Fruit fly (Drosophila melanogaster): ENCODE results near the gene CG14053.

Gene CG14053

DNA sequence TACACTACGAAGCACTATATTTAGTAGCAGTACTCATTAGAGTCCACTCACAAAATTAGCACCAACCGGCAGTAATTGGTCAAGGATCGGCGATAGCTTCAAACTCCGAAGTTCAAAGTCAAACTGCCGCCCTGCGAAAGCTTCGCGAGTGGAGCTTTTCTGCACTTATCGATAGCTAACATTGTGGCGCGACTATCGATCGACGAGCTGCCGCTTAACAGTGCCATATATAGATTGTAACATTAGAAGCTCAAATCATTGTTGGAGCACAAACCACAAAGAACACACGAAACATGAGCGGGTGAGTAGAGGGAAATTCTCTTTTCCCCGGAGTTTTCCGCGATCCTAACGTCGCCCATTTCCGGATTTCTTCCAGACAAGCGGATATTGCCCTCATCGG, 48.6 kb downstream of the CG14053 start, which contains the start of gene Pgd (continued):
- no peak for TF ChIP-seq CG11504 (tag; optimal IDR thresholded peaks at IDR 0.05)
- peak; percentile 79 for TF ChIP-seq CG13287 (GFP tag; IDR thresholded peaks at IDR 0.05; ENCODE audit: partially characterized antibody)
- peak; percentile 73 for TF ChIP-seq Myb (GFP tag; optimal IDR thresholded peaks at IDR 0.05)
- no peak for TF ChIP-seq Taf1 (GFP tag; IDR thresholded peaks at IDR 0.05)
- TF ChIP-seq CG9437 (GFP tag; optimal IDR thresholded peaks at IDR 0.05) = no peak
- peak; percentile 70; the same call in 1 of the 4 replicates for TF ChIP-seq chinmo (GFP tag; IDR thresholded peaks at IDR 0.05; ENCODE audit: partially characterized antibody)
- TF ChIP-seq bowl (GFP tag; IDR thresholded peaks at IDR 0.05) = no peak
- TF ChIP-seq CG8765 (GFP tag; IDR thresholded peaks at IDR 0.05) = no peak
- TF ChIP-seq CG16813 (GFP tag; IDR thresholded peaks at IDR 0.05; ENCODE audit: partially characterized antibody) = peak; percentile 47; the same call in 1 of the 3 replicates
- peak; percentile 3 for TF ChIP-seq mirr (GFP tag; optimal IDR thresholded peaks at IDR 0.05)
- TF ChIP-seq CG9876 (GFP tag; optimal IDR thresholded peaks at IDR 0.05) = no peak
- peak; percentile 39 for TF ChIP-seq CG15514 (GFP tag; optimal IDR thresholded peaks at IDR 0.05)
- TF ChIP-seq ATbp (GFP tag; optimal IDR thresholded peaks at IDR 0.05) = no peak
- TF ChIP-seq CG17568 (GFP tag; optimal IDR thresholded peaks at IDR 0.05) = no peak
- TF ChIP-seq Doc3 (GFP tag; IDR thresholded peaks at IDR 0.05; ENCODE audit: partially characterized antibody) = peak; percentile 58; the same call in 2 of the 3 replicates
- no peak for TF ChIP-seq Ada2b (GFP tag; IDR thresholded peaks at IDR 0.05)
- no peak for TF ChIP-seq lola (GFP tag; optimal IDR thresholded peaks at IDR 0.05)
- 0 out of 3 replicates have a peak, but pooled peaks have one; percentile 12 for TF ChIP-seq CG14860 (GFP tag; IDR thresholded peaks at IDR 0.05; ENCODE audit: partially characterized antibody)
- TF ChIP-seq BEAF-32 (GFP tag; optimal IDR thresholded peaks at IDR 0.05) = peak; percentile 71
- no peak for TF ChIP-seq pan (optimal IDR thresholded peaks at IDR 0.05)
- peak in 1 of 2 experiments; percentile 29 for TF ChIP-seq pan (GFP tag; optimal IDR thresholded peaks at IDR 0.05 in 1 of 2, IDR thresholded peaks at IDR 0.05 in 1 of 2)
- TF ChIP-seq ewg (GFP tag; optimal IDR thresholded peaks at IDR 0.05) = no peak

DNA sequence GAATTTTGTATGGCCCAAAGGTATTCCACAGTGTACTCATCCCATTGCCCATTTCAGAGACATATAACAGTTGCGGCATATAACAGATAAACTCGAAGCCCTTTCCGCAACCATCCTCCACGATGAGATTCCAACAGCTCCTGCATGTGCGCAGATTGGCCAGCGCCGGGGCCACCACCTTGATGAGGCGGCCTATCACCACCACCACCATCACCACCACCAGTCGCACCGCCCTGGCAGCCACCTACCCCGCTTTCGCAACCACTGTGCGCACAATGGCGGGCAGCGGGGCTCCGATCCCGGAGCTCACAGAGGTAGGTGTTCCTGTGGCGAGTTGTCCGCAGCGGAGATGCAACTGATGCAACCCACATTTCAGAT, 50.8 kb downstream of the CG14053 start:
- TF ChIP-seq Nf-YB (GFP tag; optimal IDR thresholded peaks at IDR 0.05) = peak; percentile 94
- no peak for TF ChIP-seq bbx (GFP tag; IDR thresholded peaks at IDR 0.05; ENCODE audit: partially characterized antibody)
- no peak for TF ChIP-seq Lpt (GFP tag; optimal IDR thresholded peaks at IDR 0.05)
- TF ChIP-seq Abd-B (GFP tag; optimal IDR thresholded peaks at IDR 0.05) = no peak
- no peak for TF ChIP-seq CG6272 (GFP tag; IDR thresholded peaks at IDR 0.05)
- peak; percentile 47; the same call in 1 of the 2 replicates for TF ChIP-seq seq (GFP tag; IDR thresholded peaks at IDR 0.05)
- peak; percentile 94 for TF ChIP-seq Nf-YC (tag; optimal IDR thresholded peaks at IDR 0.05)

DNA sequence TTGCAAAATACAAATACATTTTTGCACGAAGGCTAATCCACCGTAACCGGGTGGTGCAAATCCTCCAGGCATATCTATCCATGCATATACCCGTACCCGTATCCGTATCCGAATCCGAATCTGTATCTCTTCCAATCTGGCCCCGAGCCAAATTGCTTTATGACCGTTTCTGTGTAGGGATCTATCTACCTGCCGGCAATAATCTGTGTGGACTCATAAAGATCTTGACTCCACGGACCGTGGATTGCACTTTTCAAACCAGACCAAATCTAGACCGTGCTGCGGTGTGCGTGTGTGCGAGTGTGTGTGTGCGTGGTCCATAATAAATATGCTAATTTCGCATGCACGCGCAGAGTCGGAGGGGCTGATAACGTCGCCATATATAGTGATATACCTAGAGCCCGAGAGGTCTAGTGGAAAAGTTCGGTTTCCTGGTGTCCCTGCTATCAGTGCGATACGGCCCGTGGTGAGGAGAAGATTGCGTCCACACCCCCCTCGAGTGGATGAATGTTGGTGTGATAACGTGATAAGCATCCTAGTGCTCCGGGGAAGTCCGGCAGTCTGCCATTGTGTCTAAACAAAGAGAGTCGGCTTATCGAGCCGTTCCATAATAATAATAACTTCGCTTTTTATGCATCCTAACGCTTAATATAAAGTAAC, 51.3 kb downstream of the CG14053 start:
- TF ChIP-seq z (GFP tag; IDR thresholded peaks at IDR 0.05) (no peak), corto (GFP tag; optimal IDR thresholded peaks at IDR 0.05) (no peak), sd (tag; optimal IDR thresholded peaks at IDR 0.05) (peak; percentile 11), E2f2 (GFP tag; IDR thresholded peaks at IDR 0.05) (no peak), amos (GFP tag; IDR thresholded peaks at IDR 0.05; ENCODE audit: partially characterized antibody) (no peak), CG18619 (GFP tag; optimal IDR thresholded peaks at IDR 0.05) (no peak), wor (GFP tag; IDR thresholded peaks at IDR 0.05) (no peak), sug (tag; optimal IDR thresholded peaks at IDR 0.05) (peak; percentile 60), bowl (GFP tag; IDR thresholded peaks at IDR 0.05) (no peak), CG15479 (GFP tag; optimal IDR thresholded peaks at IDR 0.05) (peak; percentile 96), Sox100B (GFP tag; optimal IDR thresholded peaks at IDR 0.05) (no peak), Med (GFP tag) (no peak), CG18476 (GFP tag; optimal IDR thresholded peaks at IDR 0.05) (no peak), vvl (GFP tag; IDR thresholded peaks at IDR 0.05) (0 out of 2 replicates have a peak, but pooled peaks have one; percentile 10), tll (GFP tag; optimal IDR thresholded peaks at IDR 0.05) (peak in 1 of 2 experiments; percentile 80), Antp (GFP tag; optimal IDR thresholded peaks at IDR 0.05) (no peak), dati (GFP tag; IDR thresholded peaks at IDR 0.05) (no peak), CG3163 (GFP tag; optimal IDR thresholded peaks at IDR 0.05) (no peak), CG9727 (GFP tag; optimal IDR thresholded peaks at IDR 0.05) (no peak)
